Worm (Caenorhabditis elegans) whole organism, L2 larva: ENCODE data around the gene str-129.

Source experiments
- blmp-1 ChIP-seq: sonication (generic microtip); optimal IDR thresholded peaks from 2 replicates; lab custom pipeline; 2017; ENCODE audit warnings: missing genetic modification characterization, mild to moderate bottlenecking, missing compliant biosample characterization, antibody characterized with exemption, moderate library complexity; ENCODE audit not compliant: insufficient read depth
- dmd-4 ChIP-seq: sonication (generic microtip); optimal IDR thresholded peaks from 2 replicates; lab custom pipeline; 2017; ENCODE audit warnings: missing biosample characterization, missing genetic modification characterization
- mdl-1 ChIP-seq, 2 experiments: fragments of 150-350 bp in 1 of 2; sonication (generic microtip) in 1 of 2; optimal IDR thresholded peaks; 2 replicates each; lab custom pipeline; 2017; ENCODE audit warnings: missing biosample characterization in 2 of 2, missing genetic modification characterization in 2 of 2
- nhr-11 ChIP-seq: fragments of 150-350 bp; optimal IDR thresholded peaks from 2 replicates; lab custom pipeline; 2014; ENCODE audit warnings: missing biosample characterization, missing genetic modification characterization
- nhr-237 ChIP-seq: fragments of 150-350 bp; optimal IDR thresholded peaks from 2 replicates; lab custom pipeline; 2014; ENCODE audit warnings: missing biosample characterization, missing genetic modification characterization
- unc-39 ChIP-seq: fragments of 150-350 bp; optimal IDR thresholded peaks from 2 replicates; lab custom pipeline; 2014; ENCODE audit warnings: missing biosample characterization, missing genetic modification characterization
- zag-1 ChIP-seq: fragments of 150-350 bp; optimal IDR thresholded peaks from 2 replicates; lab custom pipeline; 2014; ENCODE audit warnings: missing biosample characterization, missing genetic modification characterization

- TF ChIP-seq nhr-11 (tag; lab: Kevin White, UChicago) (no peak), unc-39 (tag; lab: Kevin White, UChicago) (no peak), mdl-1 (tag; optimal IDR thresholded peaks at IDR 0.05; lab: Kevin White, UChicago) (no peak), blmp-1 (tag; lab: Kevin White, UChicago) (no peak), dmd-4 (tag; lab: Kevin White, UChicago) (no peak), zag-1 (tag; lab: Kevin White, UChicago) (no peak), nhr-237 (tag; lab: Kevin White, UChicago) (no peak)
These were observed 10.7 kb upstream of the str-129 start, which contains the start of gene str-90 for ce11 chrV:8102960-8103359.
